Fruit fly (Drosophila melanogaster) whole organism, embryonic: ENCODE data around the gene CG11882.

ENCODE experiments used
- Awh ChIP-seq: fragments of 200-800 bp; sonication (Bioruptor generic); IDR thresholded peaks from 2 replicates; pipeline ENCODE4, ENCODE4 v1.3.6; 2022; ENCODE audit warnings: missing biosample characterization, missing genetic modification characterization
- Bgb ChIP-seq: fragments of 200-800 bp; sonication (Bioruptor generic); IDR thresholded peaks from 2 replicates; pipeline ENCODE4 v1.3.6; 2022; ENCODE audit warnings: missing biosample characterization, missing genetic modification characterization; ENCODE audit not compliant: partially characterized antibody
- CG11247 ChIP-seq: fragments of 200-800 bp; sonication (Bioruptor generic); IDR thresholded peaks from 2 replicates; pipeline ENCODE4 v1.3.6; 2022; ENCODE audit warnings: missing biosample characterization, missing genetic modification characterization
- CG16815 ChIP-seq: fragments of 200-800 bp; sonication (Bioruptor generic); optimal IDR thresholded peaks from 3 replicates; lab custom pipeline; 2017; ENCODE audit warnings: missing biosample characterization, mild to moderate bottlenecking, missing genetic modification characterization
- CG17361 ChIP-seq: fragments of 200-800 bp; sonication (Bioruptor generic); IDR thresholded peaks from 3 replicates; pipeline ENCODE4 v1.3.6; 2022; ENCODE audit warnings: missing biosample characterization, missing genetic modification characterization
- CG17612 ChIP-seq: fragments of 200-800 bp; sonication (Bioruptor generic); IDR thresholded peaks from 2 replicates; pipeline ENCODE4 v1.3.6; 2022; ENCODE audit warnings: missing biosample characterization, missing genetic modification characterization
- CG17802 ChIP-seq: fragments of 200-800 bp; sonication (Bioruptor generic); optimal IDR thresholded peaks from 2 replicates; lab custom pipeline; 2018; ENCODE audit warnings: missing biosample characterization, mild to moderate bottlenecking, missing genetic modification characterization, moderate library complexity
- CG2202 ChIP-seq: fragments of 200-800 bp; sonication (Bioruptor generic); optimal IDR thresholded peaks from 2 replicates; lab custom pipeline; 2018; ENCODE audit warnings: missing biosample characterization, mild to moderate bottlenecking, missing genetic modification characterization
- CG32772 ChIP-seq: fragments of 200-800 bp; sonication (Bioruptor generic); IDR thresholded peaks from 2 replicates; pipeline ENCODE4 v1.3.6; 2022; ENCODE audit warnings: missing biosample characterization, missing genetic modification characterization
- CG34422 ChIP-seq: fragments of 200-800 bp; sonication (Bioruptor generic); IDR thresholded peaks from 3 replicates; pipeline ENCODE4 v1.3.6; 2022; ENCODE audit warnings: missing biosample characterization, missing genetic modification characterization
- CG4360 ChIP-seq: fragments of 200-800 bp; sonication (Bioruptor generic); IDR thresholded peaks from 2 replicates; pipeline ENCODE4 v1.3.6; 2022; ENCODE audit warnings: missing biosample characterization, missing genetic modification characterization
- CG6813 ChIP-seq: fragments of 200-800 bp; sonication (Bioruptor generic); optimal IDR thresholded peaks from 2 replicates; lab custom pipeline; 2017; ENCODE audit warnings: missing biosample characterization, missing genetic modification characterization, mild to moderate bottlenecking, moderate library complexity, missing genetic modification reagents
- CG9215 ChIP-seq: fragments of 200-800 bp; sonication (Bioruptor generic); IDR thresholded peaks from 2 replicates; pipeline ENCODE4 v1.3.6; 2022; ENCODE audit warnings: missing biosample characterization, missing genetic modification characterization
- CG9727 ChIP-seq: fragments of 200-800 bp; sonication (Bioruptor generic); optimal IDR thresholded peaks from 3 replicates; lab custom pipeline; 2017; ENCODE audit warnings: missing biosample characterization, mild to moderate bottlenecking, missing genetic modification characterization
- CG9876 ChIP-seq: fragments of 200-800 bp; sonication (Bioruptor generic); optimal IDR thresholded peaks from 2 replicates; lab custom pipeline; 2016; ENCODE audit warnings: missing biosample characterization, missing genetic modification characterization
- Dfd ChIP-seq, 2 experiments: fragments of >200 bp; optimal IDR thresholded peaks; 2 replicates each; lab custom pipeline; 2017; ENCODE audit warnings: missing biosample characterization in 2 of 2, missing genetic modification characterization in 2 of 2
- Dll ChIP-seq: fragments of 200-800 bp; sonication (Bioruptor generic); IDR thresholded peaks from 4 replicates; pipeline ENCODE4 v1.3.6; 2022; ENCODE audit warnings: missing biosample characterization, missing genetic modification characterization; ENCODE audit not compliant: partially characterized antibody
- Dref ChIP-seq: fragments of 200-800 bp; sonication (Bioruptor generic); IDR thresholded peaks from 2 replicates; pipeline ENCODE4 v1.3.6; 2022; ENCODE audit warnings: missing biosample characterization, missing genetic modification characterization
- E2f2 ChIP-seq: fragments of 200-800 bp; sonication (Bioruptor generic); IDR thresholded peaks from 2 replicates; pipeline ENCODE4 v1.3.6; 2022; ENCODE audit warnings: missing biosample characterization, missing genetic modification characterization
- Fer1 ChIP-seq: fragments of 200-800 bp; sonication (Bioruptor generic); optimal IDR thresholded peaks from 2 replicates; lab custom pipeline; 2017; ENCODE audit warnings: missing biosample characterization, mild to moderate bottlenecking, missing genetic modification characterization
- MBD-R2 ChIP-seq: fragments of 200-800 bp; sonication (Bioruptor generic); IDR thresholded peaks from 2 replicates; pipeline ENCODE4 v1.3.6; 2022; ENCODE audit warnings: missing biosample characterization, missing genetic modification characterization
- NC2α ChIP-seq: fragments of 200-800 bp; sonication (Bioruptor generic); optimal IDR thresholded peaks from 2 replicates; lab custom pipeline; 2016; ENCODE audit warnings: missing biosample characterization, missing genetic modification characterization
- Nf-YA ChIP-seq: fragments of 200-800 bp; sonication (Bioruptor generic); IDR thresholded peaks from 2 replicates; pipeline ENCODE4 v1.3.6; 2022; ENCODE audit warnings: missing biosample characterization, missing genetic modification characterization
- Oli ChIP-seq: fragments of 200-800 bp; sonication (Bioruptor generic); optimal IDR thresholded peaks from 2 replicates; lab custom pipeline; 2018; ENCODE audit warnings: missing biosample characterization, mild to moderate bottlenecking, missing genetic modification characterization, moderate library complexity
- Six4 ChIP-seq: fragments of 200-800 bp; sonication (Bioruptor generic); optimal IDR thresholded peaks from 2 replicates; lab custom pipeline; 2016; ENCODE audit warnings: missing biosample characterization, missing genetic modification characterization
- Sox100B ChIP-seq: fragments of 200-800 bp; sonication (Bioruptor generic); optimal IDR thresholded peaks from 3 replicates; lab custom pipeline; 2018; ENCODE audit warnings: missing biosample characterization, mild to moderate bottlenecking, missing genetic modification characterization
- Stat92E ChIP-seq, 3 experiments: fragments of >200 bp in 2 of 3; fragments of 200-800 bp in 1 of 3; sonication (Bioruptor generic) in 1 of 3; optimal IDR thresholded peaks; 2 replicates each; lab custom pipeline; 2017 to 2019; ENCODE audit warnings: missing biosample characterization in 3 of 3, missing genetic modification characterization in 3 of 3, mild to moderate bottlenecking in 1 of 3, moderate library complexity in 1 of 3
- Vsx1 ChIP-seq: fragments of 200-800 bp; sonication (Bioruptor generic); optimal IDR thresholded peaks from 2 replicates; lab custom pipeline; 2017; ENCODE audit warnings: missing biosample characterization, mild to moderate bottlenecking, missing genetic modification characterization, missing genetic modification reagents
- al ChIP-seq: fragments of 200-800 bp; sonication (Bioruptor generic); IDR thresholded peaks from 2 replicates; pipeline ENCODE4 v1.3.6; 2022; ENCODE audit warnings: missing biosample characterization, missing genetic modification characterization
- bigmax ChIP-seq: fragments of 200-800 bp; sonication (Bioruptor generic); optimal IDR thresholded peaks from 2 replicates; lab custom pipeline; 2018; ENCODE audit warnings: missing biosample characterization, mild to moderate bottlenecking, missing genetic modification characterization
- crol ChIP-seq: fragments of 200-800 bp; sonication (Bioruptor generic); IDR thresholded peaks from 2 replicates; pipeline ENCODE4 v1.3.6; 2022; ENCODE audit warnings: missing biosample characterization, missing genetic modification characterization
- dm ChIP-seq: fragments of 200-800 bp; sonication (Bioruptor generic); optimal IDR thresholded peaks from 3 replicates; lab custom pipeline; 2016; ENCODE audit warnings: missing biosample characterization, missing genetic modification characterization
- dpn ChIP-seq, 2 experiments: fragments of 200-800 bp; sonication (Bioruptor generic); optimal IDR thresholded peaks; 3 replicates each; lab custom pipeline; 2016; ENCODE audit warnings: missing biosample characterization in 2 of 2, missing genetic modification characterization in 2 of 2
- emc ChIP-seq: fragments of 200-800 bp; sonication (Bioruptor generic); optimal IDR thresholded peaks from 2 replicates; lab custom pipeline; 2016; ENCODE audit warnings: missing biosample characterization, missing genetic modification characterization
- eyg ChIP-seq: fragments of 200-800 bp; sonication (Bioruptor generic); optimal IDR thresholded peaks from 3 replicates; lab custom pipeline; 2016; ENCODE audit warnings: missing biosample characterization, missing genetic modification characterization
- fu2 ChIP-seq: fragments of 200-800 bp; sonication (Bioruptor generic); optimal IDR thresholded peaks from 2 replicates; lab custom pipeline; 2016; ENCODE audit warnings: missing biosample characterization, missing genetic modification characterization
- hth ChIP-seq: fragments of >200 bp; optimal IDR thresholded peaks from 2 replicates; lab custom pipeline; 2017; ENCODE audit warnings: inconsistent platforms
- ind ChIP-seq: fragments of 200-800 bp; sonication (Bioruptor generic); optimal IDR thresholded peaks from 3 replicates; lab custom pipeline; 2016; ENCODE audit warnings: missing biosample characterization, missing genetic modification characterization
- kay ChIP-seq: fragments of 200-800 bp; sonication (Bioruptor generic); optimal IDR thresholded peaks from 2 replicates; lab custom pipeline; 2016; ENCODE audit warnings: missing biosample characterization, missing genetic modification characterization
- klu ChIP-seq: fragments of 200-800 bp; sonication (Bioruptor generic); IDR thresholded peaks from 2 replicates; pipeline ENCODE4 v1.3.6; 2022; ENCODE audit warnings: missing biosample characterization, missing genetic modification characterization
- luna ChIP-seq: fragments of 200-800 bp; sonication (Bioruptor generic); optimal IDR thresholded peaks from 2 replicates; lab custom pipeline; 2016; ENCODE audit warnings: missing biosample characterization, missing genetic modification characterization
- maf-S ChIP-seq: fragments of 200-800 bp; sonication (Bioruptor generic); optimal IDR thresholded peaks from 2 replicates; lab custom pipeline; 2016; ENCODE audit warnings: missing biosample characterization, missing genetic modification characterization
- prd ChIP-seq, 3 experiments: fragments of >200 bp in 2 of 3; fragments of 200-800 bp in 1 of 3; sonication (Bioruptor generic) in 1 of 3; optimal IDR thresholded peaks in 2 of 3; IDR thresholded peaks in 1 of 3; 2 replicates in 2 of 3; 3 replicates in 1 of 3; pipeline versions ENCODE4 v1.3.6 to Lab custom; 2017 to 2022; ENCODE audit warnings: missing biosample characterization in 1 of 3, missing genetic modification characterization in 1 of 3
- pzg ChIP-seq: fragments of 200-800 bp; sonication (Bioruptor generic); optimal IDR thresholded peaks from 3 replicates; lab custom pipeline; 2018; ENCODE audit warnings: missing biosample characterization, mild to moderate bottlenecking, missing genetic modification characterization, moderate library complexity
- repo ChIP-seq: fragments of 200-800 bp; sonication (Bioruptor generic); optimal IDR thresholded peaks from 2 replicates; lab custom pipeline; 2016; ENCODE audit warnings: missing biosample characterization, missing genetic modification characterization
- rib ChIP-seq: fragments of 200-800 bp; sonication (Bioruptor generic); IDR thresholded peaks from 2 replicates; pipeline ENCODE4 v1.3.6; 2022; ENCODE audit warnings: missing biosample characterization, missing genetic modification characterization
- trem ChIP-seq: fragments of 200-800 bp; optimal IDR thresholded peaks from 3 replicates; lab custom pipeline; 2019; ENCODE audit warnings: missing biosample characterization, mild to moderate bottlenecking, missing genetic modification characterization, moderate library complexity
- z ChIP-seq: fragments of 200-800 bp; sonication (Bioruptor generic); IDR thresholded peaks from 3 replicates; pipeline ENCODE4 v1.3.6; 2022; ENCODE audit warnings: missing biosample characterization, missing genetic modification characterization

CG11882 gene

dm6 chr3R:29157418-29158398, 9.7 kb upstream of the CG11882 start, which contains the start of gene rdog (continued):
- no peak for TF ChIP-seq Dll (GFP tag; lab: Robert Waterston, UW)
- TF ChIP-seq emc (GFP tag; lab: Kevin White, UChicago) = peak; percentile 69
- TF ChIP-seq fu2 (GFP tag; lab: Kevin White, UChicago) = peak; percentile 65
- peak; percentile 12; the same call in 1 of the 2 replicates for TF ChIP-seq Bgb
- peak; percentile 27; the same call in 1 of the 2 replicates for TF ChIP-seq al (GFP tag; lab: Robert Waterston, UW)
- TF ChIP-seq z (GFP tag; lab: Robert Waterston, UW) = no peak; the same call in 2 of the 3 replicates
- TF ChIP-seq CG9876 (GFP tag; lab: Kevin White, UChicago) = peak; percentile 53
- peak; percentile 47 for TF ChIP-seq luna
- TF ChIP-seq MBD-R2 (GFP tag; lab: Robert Waterston, UW) = peak; percentile 42
- TF ChIP-seq Dref (GFP tag; lab: Robert Waterston, UW) = no peak
- TF ChIP-seq CG2202 = peak; percentile 54
- TF ChIP-seq CG16815 (GFP tag; lab: Kevin White, UChicago) = peak; percentile 79
- TF ChIP-seq CG9727 = peak; percentile 89
- TF ChIP-seq pzg (GFP tag; lab: Kevin White, UChicago) = peak; percentile 20
- peak; percentile 84 for TF ChIP-seq trem (tag; lab: Kevin White, UChicago)
- TF ChIP-seq E2f2 (GFP tag; lab: Robert Waterston, UW) = peak; percentile 43; the same call in 1 of the 2 replicates
- peak; percentile 86 to 88 for TF ChIP-seq dpn (GFP tag; optimal IDR thresholded peaks at IDR 0.05; lab: Kevin White, UChicago)
- peak; percentile 79 for TF ChIP-seq Fer1 (GFP tag; lab: Kevin White, UChicago)
- no peak for TF ChIP-seq Sox100B (GFP tag; lab: Kevin White, UChicago)
- TF ChIP-seq CG11247 (GFP tag; lab: Robert Waterston, UW) = 0 out of 2 replicates have a peak, but pooled peaks have one; percentile 37
- TF ChIP-seq kay (GFP tag; lab: Kevin White, UChicago) = peak; percentile 61
- TF ChIP-seq eyg = peak; percentile 33
- TF ChIP-seq NC2α (GFP tag; lab: Kevin White, UChicago) = peak; percentile 58
- TF ChIP-seq repo = peak; percentile 24
- no peak for TF ChIP-seq CG34422 (GFP tag; lab: Robert Waterston, UW)
- peak; percentile 75 for TF ChIP-seq Six4
- TF ChIP-seq Stat92E (GFP tag; optimal IDR thresholded peaks at IDR 0.05; lab: Kevin White, UChicago) = peak in 1 of 3 experiments; percentile 89
- TF ChIP-seq dm = peak; percentile 78
- no peak; the same call in none of the 2 replicates for TF ChIP-seq CG4360 (GFP tag; lab: Robert Waterston, UW)
- TF ChIP-seq CG17361 (GFP tag; lab: Robert Waterston, UW) = peak; percentile 88
- TF ChIP-seq Awh (GFP tag; lab: Robert Waterston, UW) = no peak
- TF ChIP-seq prd (optimal IDR thresholded peaks at IDR 0.05; lab: Kevin White, UChicago) = no peak
- peak; percentile 65; the same call in 2 of the 3 replicates for TF ChIP-seq prd (GFP tag; IDR thresholded peaks at IDR 0.05; lab: Robert Waterston, UW)
- TF ChIP-seq CG9215 (GFP tag; lab: Robert Waterston, UW) = 0 out of 2 replicates have a peak, but pooled peaks have one; percentile 37
- peak; percentile 39 for TF ChIP-seq CG17802 (tag; lab: Kevin White, UChicago)
- TF ChIP-seq hth (lab: Kevin White, UChicago) = no peak
- TF ChIP-seq maf-S (GFP tag; lab: Kevin White, UChicago) = peak; percentile 73
- TF ChIP-seq bigmax (GFP tag; lab: Kevin White, UChicago) = no peak
- no peak for TF ChIP-seq crol (GFP tag; lab: Robert Waterston, UW)
- peak; percentile 4 for TF ChIP-seq CG6813 (GFP tag; lab: Kevin White, UChicago)
- peak; percentile 68; the same call in 1 of the 2 replicates for TF ChIP-seq klu (GFP tag; lab: Robert Waterston, UW)
- TF ChIP-seq ind (GFP tag; lab: Kevin White, UChicago) = peak; percentile 80
- TF ChIP-seq Vsx1 = no peak
- no peak for TF ChIP-seq CG17612
- peak; percentile 83 for TF ChIP-seq Oli
- no peak; the same call in 1 of the 2 replicates for TF ChIP-seq Nf-YA (GFP tag; lab: Robert Waterston, UW)
- TF ChIP-seq CG32772 = no peak
- TF ChIP-seq rib (GFP tag; lab: Robert Waterston, UW) = peak; percentile 27; the same call in 1 of the 2 replicates
- no peak for TF ChIP-seq Dfd (GFP tag; optimal IDR thresholded peaks at IDR 0.05; lab: Kevin White, UChicago)
